Fruit fly (Drosophila melanogaster) whole organism, wandering third instar larva: Measurements from ENCODE around the gene CG9541.

Experiments used
- Abd-B ChIP-seq: fragments of >200 bp; optimal IDR thresholded peaks from 2 replicates; lab custom pipeline; 2017; ENCODE audit warnings: missing biosample characterization, missing genetic modification characterization
- CG32264 ChIP-seq: fragments of 200-800 bp; sonication (Bioruptor generic); optimal IDR thresholded peaks from 2 replicates; lab custom pipeline; 2016; ENCODE audit warnings: missing biosample characterization, missing genetic modification characterization
- CG9705 ChIP-seq: fragments of 200-800 bp; sonication (Bioruptor generic); optimal IDR thresholded peaks from 2 replicates; lab custom pipeline; 2018; ENCODE audit warnings: missing biosample characterization, mild to moderate bottlenecking, missing genetic modification characterization
- CrebA ChIP-seq: fragments of 200-800 bp; sonication (Bioruptor generic); optimal IDR thresholded peaks from 2 replicates; lab custom pipeline; 2016; ENCODE audit warnings: missing biosample characterization, mild to moderate bottlenecking, missing genetic modification characterization, borderline replicate concordance
- Dfd ChIP-seq: fragments of >200 bp; optimal IDR thresholded peaks from 2 replicates; lab custom pipeline; 2017; ENCODE audit warnings: missing biosample characterization, missing genetic modification characterization
- Dif ChIP-seq: fragments of 200-275, 200-300 bp; sonication (Bioruptor generic); optimal IDR thresholded peaks from 2 replicates; lab custom pipeline; 2018; ENCODE audit warnings: missing biosample characterization, missing genetic modification characterization; ENCODE audit not compliant: partially characterized antibody
- GATAd ChIP-seq: sonication (Bioruptor generic); optimal IDR thresholded peaks from 2 replicates; lab custom pipeline; 2016; ENCODE audit warnings: missing biosample characterization, missing genetic modification characterization
- HLH106 ChIP-seq: fragments of 200-800 bp; optimal IDR thresholded peaks from 3 replicates; lab custom pipeline; 2019; ENCODE audit warnings: missing biosample characterization, mild to moderate bottlenecking, missing genetic modification characterization, moderate library complexity
- Hnf4 ChIP-seq: fragments of 200-800 bp; sonication (Bioruptor generic); optimal IDR thresholded peaks from 2 replicates; lab custom pipeline; 2016; ENCODE audit warnings: missing biosample characterization, mild to moderate bottlenecking, missing genetic modification characterization
- Hr78 ChIP-seq: fragments of >200 bp; optimal IDR thresholded peaks from 2 replicates; lab custom pipeline; 2017; ENCODE audit warnings: missing biosample characterization, missing genetic modification characterization
- Hr83 ChIP-seq: fragments of 200-300 bp; sonication (Bioruptor generic); optimal IDR thresholded peaks from 2 replicates; lab custom pipeline; 2016; ENCODE audit warnings: missing biosample characterization, mild to moderate bottlenecking, missing genetic modification characterization, moderate library complexity; ENCODE audit not compliant: poor library complexity, severe bottlenecking
- Jra ChIP-seq: sonication (Bioruptor generic); optimal IDR thresholded peaks from 2 replicates; lab custom pipeline; 2016; ENCODE audit warnings: missing biosample characterization, missing genetic modification characterization
- Mio ChIP-seq: sonication (Bioruptor generic); optimal IDR thresholded peaks from 2 replicates; lab custom pipeline; 2016; ENCODE audit warnings: missing biosample characterization, missing genetic modification characterization
- Myc ChIP-seq: fragments of >200 bp; optimal IDR thresholded peaks from 2 replicates; lab custom pipeline; 2017
- N ChIP-seq: fragments of >200 bp; optimal IDR thresholded peaks from 2 replicates; lab custom pipeline; 2018; ENCODE audit warnings: missing biosample characterization, missing external identifiers, missing genetic modification characterization
- OdsH ChIP-seq: fragments of 200-800 bp; sonication (Bioruptor generic); optimal IDR thresholded peaks from 2 replicates; lab custom pipeline; 2016; ENCODE audit warnings: missing biosample characterization, mild to moderate bottlenecking, missing genetic modification characterization
- Rel ChIP-seq, 2 experiments: fragments of 200-800 bp; sonication (Bioruptor generic) in 1 of 2; optimal IDR thresholded peaks; 2 replicates in 1 of 2; 3 replicates in 1 of 2; lab custom pipeline; 2016 to 2019; ENCODE audit warnings: mild to moderate bottlenecking in 2 of 2, missing biosample characterization in 2 of 2, missing genetic modification characterization in 2 of 2, moderate library complexity in 1 of 2
- Sp1 ChIP-seq: fragments of 200-800 bp; sonication (Bioruptor generic); optimal IDR thresholded peaks from 3 replicates; lab custom pipeline; 2019; ENCODE audit warnings: missing biosample characterization, mild to moderate bottlenecking, missing genetic modification characterization, moderate library complexity
- Vsx2 ChIP-seq: fragments of 200-300, 225-300 bp; sonication (Bioruptor generic); optimal IDR thresholded peaks from 2 replicates; lab custom pipeline; 2018; ENCODE audit warnings: missing biosample characterization, missing genetic modification characterization; ENCODE audit not compliant: partially characterized antibody
- br ChIP-seq: fragments of 200-800 bp; sonication (Bioruptor generic); optimal IDR thresholded peaks from 2 replicates; lab custom pipeline; 2016; ENCODE audit warnings: missing biosample characterization, missing genetic modification characterization
- brk ChIP-seq: fragments of 200-800 bp; sonication (Bioruptor generic); optimal IDR thresholded peaks from 2 replicates; lab custom pipeline; 2016; ENCODE audit warnings: missing biosample characterization, mild to moderate bottlenecking, missing genetic modification characterization
- dl ChIP-seq, 2 experiments: fragments of 175-275, 200-275 bp in 1 of 2; fragments of 200-275 bp in 1 of 2; sonication (Bioruptor generic); optimal IDR thresholded peaks; lab custom pipeline; 2018; ENCODE audit warnings: mild to moderate bottlenecking in 2 of 2, missing biosample characterization in 2 of 2, missing genetic modification characterization in 2 of 2, moderate library complexity in 2 of 2; ENCODE audit not compliant: partially characterized antibody in 2 of 2, insufficient read depth in 1 of 2
- dmrt93B ChIP-seq: fragments of 200-800 bp; sonication (Bioruptor generic); optimal IDR thresholded peaks from 2 replicates; lab custom pipeline; 2018; ENCODE audit warnings: missing biosample characterization, mild to moderate bottlenecking, missing genetic modification characterization
- dsf ChIP-seq: sonication (Bioruptor generic); optimal IDR thresholded peaks from 2 replicates; lab custom pipeline; 2016; ENCODE audit warnings: missing biosample characterization, missing genetic modification characterization, borderline replicate concordance
- ey ChIP-seq: fragments of 200-800 bp; sonication (Bioruptor generic); optimal IDR thresholded peaks from 2 replicates; lab custom pipeline; 2016; ENCODE audit warnings: missing biosample characterization, missing genetic modification characterization
- foxo ChIP-seq, 2 experiments: fragments of 200-800 bp; sonication (Bioruptor generic); optimal IDR thresholded peaks; 2 replicates in 1 of 2; 3 replicates in 1 of 2; lab custom pipeline; 2016 to 2017; ENCODE audit warnings: missing biosample characterization in 2 of 2, missing genetic modification characterization in 2 of 2
- fru ChIP-seq: fragments of 200-800 bp; sonication (Bioruptor generic); optimal IDR thresholded peaks from 3 replicates; lab custom pipeline; 2016; ENCODE audit warnings: missing biosample characterization, mild to moderate bottlenecking, missing genetic modification characterization
- h ChIP-seq: fragments of 200-800 bp; sonication (Bioruptor generic); optimal IDR thresholded peaks from 3 replicates; lab custom pipeline; 2016; ENCODE audit warnings: missing biosample characterization, mild to moderate bottlenecking, missing genetic modification characterization
- jim ChIP-seq: fragments of 175-275, 200-325 bp; sonication (Bioruptor generic); optimal IDR thresholded peaks from 2 replicates; lab custom pipeline; 2016; ENCODE audit warnings: missing biosample characterization, mild to moderate bottlenecking, missing genetic modification characterization
- lola ChIP-seq: fragments of >200 bp; optimal IDR thresholded peaks from 2 replicates; lab custom pipeline; 2017; ENCODE audit warnings: missing biosample characterization, missing genetic modification characterization
- pan ChIP-seq: fragments of >200 bp; optimal IDR thresholded peaks from 2 replicates; lab custom pipeline; 2017
- psq ChIP-seq: fragments of 200-800 bp; sonication (Bioruptor generic); optimal IDR thresholded peaks from 3 replicates; lab custom pipeline; 2017; ENCODE audit warnings: missing biosample characterization, mild to moderate bottlenecking, missing genetic modification characterization, moderate library complexity
- rgr ChIP-seq: fragments of 200-800 bp; sonication (Bioruptor generic); optimal IDR thresholded peaks from 3 replicates; lab custom pipeline; 2016; ENCODE audit warnings: missing biosample characterization, mild to moderate bottlenecking, missing genetic modification characterization
- sage ChIP-seq: fragments of 200-800 bp; sonication (Bioruptor generic); optimal IDR thresholded peaks from 2 replicates; lab custom pipeline; 2016; ENCODE audit warnings: missing biosample characterization, mild to moderate bottlenecking, missing genetic modification characterization
- sv ChIP-seq: fragments of 200-800 bp; sonication (Bioruptor generic); optimal IDR thresholded peaks from 3 replicates; lab custom pipeline; 2016; ENCODE audit warnings: missing biosample characterization, missing genetic modification characterization
- tai ChIP-seq: sonication (Bioruptor generic); optimal IDR thresholded peaks from 2 replicates; lab custom pipeline; 2016; ENCODE audit warnings: missing biosample characterization, missing genetic modification characterization
- usp ChIP-seq: fragments of >200 bp; optimal IDR thresholded peaks from 2 replicates; lab custom pipeline; 2017; ENCODE audit warnings: missing biosample characterization, missing genetic modification characterization
- woc ChIP-seq: sonication (Bioruptor generic); optimal IDR thresholded peaks from 2 replicates; lab custom pipeline; 2016; ENCODE audit warnings: missing biosample characterization, mild to moderate bottlenecking, missing genetic modification characterization

The CG9541 gene

DNA sequence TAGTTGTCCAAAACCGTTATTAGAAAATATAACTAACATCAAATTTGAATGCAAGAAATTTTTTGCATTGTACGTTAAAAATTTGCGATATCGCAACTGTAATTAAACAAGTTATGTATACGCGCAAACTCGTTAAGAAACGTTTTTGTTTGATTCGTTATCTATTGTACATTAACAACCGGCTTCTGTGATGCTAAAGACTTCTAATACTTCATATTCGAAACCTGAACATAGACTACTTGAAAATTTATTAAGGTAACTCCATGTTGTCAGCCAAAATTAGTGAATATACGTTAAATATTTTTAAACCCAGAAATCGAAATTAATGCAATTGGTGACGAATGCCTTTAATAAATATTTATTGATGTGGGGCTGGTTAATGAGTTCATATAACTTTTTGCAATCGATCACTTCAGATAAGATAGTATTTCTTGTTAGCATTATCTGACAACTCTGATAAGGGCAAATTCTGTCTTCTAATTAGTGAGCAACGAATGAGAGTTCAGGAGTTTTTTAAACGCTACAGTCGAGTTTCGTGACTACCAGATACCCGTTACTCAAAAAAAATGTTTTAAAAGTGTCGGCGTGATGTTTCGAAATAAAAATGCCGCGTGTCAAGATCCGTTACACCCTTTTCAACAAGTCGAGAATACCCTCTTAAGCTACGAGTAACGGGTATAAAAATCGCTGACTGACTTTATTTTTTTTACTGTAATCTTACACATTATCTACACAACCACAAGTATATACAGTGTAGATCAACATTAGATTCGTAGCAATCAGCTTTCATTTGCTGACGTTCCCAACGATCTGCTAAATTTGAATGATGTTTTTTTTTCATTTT, 22.8 kb downstream of the CG9541 start (continued):
- TF ChIP-seq CG9705 (GFP tag; lab: Kevin White, UChicago) (no peak), sv (no peak)

DNA sequence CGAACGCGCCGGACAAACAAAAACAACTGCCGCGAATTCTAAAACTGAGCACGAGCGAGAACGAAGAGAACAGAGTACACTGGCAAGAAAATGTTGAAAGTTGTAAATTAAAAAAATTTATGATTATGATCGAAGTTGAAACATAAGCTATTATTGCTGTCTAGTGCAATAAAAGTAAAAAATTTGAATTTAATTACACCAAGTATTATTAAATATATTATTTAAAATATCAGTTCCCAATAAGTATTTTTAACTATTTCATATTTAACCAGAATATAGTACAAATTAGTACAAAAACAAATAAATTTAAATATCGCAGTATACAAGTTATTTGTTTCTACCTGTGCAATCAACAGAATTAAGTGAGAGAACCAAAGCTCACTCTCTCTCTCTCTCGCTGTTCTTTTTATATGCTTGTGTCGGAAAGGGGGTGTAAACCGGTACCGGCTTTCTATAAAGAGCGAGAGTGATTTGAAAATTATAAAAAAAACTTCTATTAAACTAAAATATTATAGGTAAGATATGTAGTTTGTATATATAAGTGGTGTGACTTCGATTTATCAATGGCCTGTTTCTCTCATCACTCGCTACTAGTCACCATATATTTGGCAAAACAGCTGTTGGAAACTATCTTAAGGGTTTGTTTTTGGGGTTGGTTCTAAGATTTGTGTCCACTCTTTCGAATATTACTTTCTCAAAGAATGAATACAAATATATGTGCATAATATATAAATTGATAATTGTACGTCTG, 23.9 kb downstream of the CG9541 start, which contains the start of gene C1GalTA:
C1GalTA (minus strand) TSS at position 33 of the 751 bp plus-strand sequence.
- TF ChIP-seq N (GFP tag; lab: Kevin White, UChicago) (no peak), Sp1 (GFP tag; lab: Kevin White, UChicago) (peak; percentile 99), HLH106 (peak; percentile 99), usp (GFP tag; lab: Kevin White, UChicago) (no peak), Jra (GFP tag; lab: Kevin White, UChicago) (peak; percentile 36), dsf (GFP tag; lab: Kevin White, UChicago) (no peak), pan (lab: Kevin White, UChicago) (no peak), Hr83 (GFP tag; lab: Kevin White, UChicago) (no peak), jim (GFP tag; lab: Kevin White, UChicago) (no peak), Myc (lab: Kevin White, UChicago) (no peak), CrebA (GFP tag; lab: Kevin White, UChicago) (no peak), foxo (GFP tag; optimal IDR thresholded peaks at IDR 0.05; lab: Kevin White, UChicago) (peak in 1 of 2 experiments; percentile 98), tai (GFP tag; lab: Kevin White, UChicago) (peak; percentile 41), GATAd (GFP tag; lab: Kevin White, UChicago) (no peak), sage (GFP tag; lab: Kevin White, UChicago) (peak; percentile 29), psq (peak; percentile 96), Vsx2 (no peak), OdsH (GFP tag; lab: Kevin White, UChicago) (peak; percentile 98), h (GFP tag; lab: Kevin White, UChicago) (peak; percentile 88), CG32264 (GFP tag; lab: Kevin White, UChicago) (no peak), br (peak; percentile 81), Hr78 (GFP tag; lab: Kevin White, UChicago) (no peak), ey (GFP tag; lab: Kevin White, UChicago) (peak; percentile 69), Hnf4 (peak; percentile 83), CG9705 (GFP tag; lab: Kevin White, UChicago) (peak; percentile 92), Dif (peak; percentile 70), Abd-B (no peak), Mio (GFP tag; lab: Kevin White, UChicago) (no peak), woc (GFP tag; lab: Kevin White, UChicago) (peak; percentile 69), dmrt93B (GFP tag; lab: Kevin White, UChicago) (peak; percentile 96), Dfd (GFP tag; lab: Kevin White, UChicago) (peak; percentile 80), Rel (GFP tag; optimal IDR thresholded peaks at IDR 0.05; lab: Kevin White, UChicago) (peak; percentile 65), Rel (tag; optimal IDR thresholded peaks at IDR 0.05; lab: Kevin White, UChicago) (peak; percentile 90), fru (GFP tag; lab: Kevin White, UChicago) (peak; percentile 88), dl (GFP tag; optimal IDR thresholded peaks at IDR 0.05; lab: Kevin White, UChicago; ENCODE audit: insufficient read depth in 1 of 2, partially characterized antibody in 2 of 2) (peak; percentile 36 to 42), sv (peak; percentile 87), rgr (GFP tag; lab: Kevin White, UChicago) (peak; percentile 96), brk (GFP tag; lab: Kevin White, UChicago) (peak; percentile 88), lola (GFP tag; lab: Kevin White, UChicago) (no peak)
- TF ChIP-seq, all 38 proteins: peak for 23
